Fruit fly (Drosophila melanogaster): ENCODE data around the gene CG32532.

- no peak for TF ChIP-seq ham (GFP tag; IDR thresholded peaks at IDR 0.05)
- TF ChIP-seq CG10462 (GFP tag; optimal IDR thresholded peaks at IDR 0.05) = no peak
- no peak for TF ChIP-seq CG12236 (GFP tag; optimal IDR thresholded peaks at IDR 0.05)
- no peak for TF ChIP-seq en (GFP tag; optimal IDR thresholded peaks at IDR 0.05)
- TF ChIP-seq CG1832 (GFP tag; optimal IDR thresholded peaks at IDR 0.05) = no peak
- TF ChIP-seq Xbp1 (GFP tag; optimal IDR thresholded peaks at IDR 0.05) = no peak
- no peak for TF ChIP-seq CG3838 (GFP tag; optimal IDR thresholded peaks at IDR 0.05)
These were observed 32.5 kb upstream of the CG32532 start, which contains the start of gene Tao for dm6 chrX:19579648-19580301.

Measured in whole organism, embryonic.